Worm (Caenorhabditis elegans): ENCODE measurements around the gene srj-25.

- TF ChIP-seq med-1 (GFP tag; optimal IDR thresholded peaks at IDR 0.05; ENCODE audit: insufficient read depth) (no peak), ztf-23 (GFP tag; IDR thresholded peaks at IDR 0.05) (no peak), klf-2 (GFP tag; conservative IDR thresholded peaks at IDR 0.05) (no peak), tab-1 (GFP tag; IDR thresholded peaks at IDR 0.05) (no peak), flt-1 (GFP tag; IDR thresholded peaks at IDR 0.05) (0 out of 2 replicates have a peak, but pooled peaks have one; percentile 45), T22C8.4 (GFP tag; IDR thresholded peaks at IDR 0.05) (no peak), ref-1 (GFP tag; conservative IDR thresholded peaks at IDR 0.05) (no peak), ztf-29 (GFP tag; IDR thresholded peaks at IDR 0.05) (no peak)
Observed at ce11 chrV:724946-725806, 10.9 kb downstream of the srj-25 start.

Data from whole organism, midembryonic.